Fruit fly (Drosophila melanogaster) whole organism, embryonic: ENCODE results near the gene ocn.
A peak's percentile ranks its signal among the peaks of the same experiment; 100 is the strongest.

Experiments used
- C15 ChIP-seq: fragments of 200-800 bp; sonication (Bioruptor generic); IDR thresholded peaks from 3 replicates; pipeline ENCODE4 v1.3.6; 2022; ENCODE audit warnings: missing biosample characterization, missing genetic modification characterization
- CG10366 ChIP-seq: fragments of 200-800 bp; sonication (Bioruptor generic); IDR thresholded peaks from 2 replicates; pipeline ENCODE4 v1.3.6; 2022; ENCODE audit warnings: missing biosample characterization, missing genetic modification characterization
- CG11093 ChIP-seq: fragments of 200-800 bp; sonication (Bioruptor generic); IDR thresholded peaks from 3 replicates; pipeline ENCODE4 v1.3.6; 2022; ENCODE audit warnings: missing biosample characterization, missing genetic modification characterization
- CG12104 ChIP-seq: fragments of 200-800 bp; sonication (Bioruptor generic); optimal IDR thresholded peaks from 3 replicates; lab custom pipeline; 2016; ENCODE audit warnings: missing biosample characterization, missing genetic modification characterization
- CG12236 ChIP-seq: fragments of 200-800 bp; sonication (Bioruptor generic); optimal IDR thresholded peaks from 2 replicates; lab custom pipeline; 2016; ENCODE audit warnings: missing biosample characterization, missing genetic modification characterization
- CG12942 ChIP-seq: fragments of 200-800 bp; sonication (Bioruptor generic); optimal IDR thresholded peaks from 3 replicates; lab custom pipeline; 2016; ENCODE audit warnings: missing biosample characterization, missing genetic modification characterization
- CG1602 ChIP-seq: fragments of 200-800 bp; sonication (Bioruptor generic); optimal IDR thresholded peaks from 3 replicates; lab custom pipeline; 2016; ENCODE audit warnings: missing biosample characterization, missing genetic modification characterization
- CG16813 ChIP-seq: fragments of 200-800 bp; sonication (Bioruptor generic); IDR thresholded peaks from 3 replicates; pipeline ENCODE4 v1.3.6; 2022; ENCODE audit warnings: missing biosample characterization, missing genetic modification characterization; ENCODE audit not compliant: partially characterized antibody
- CG17829 ChIP-seq: fragments of 200-800 bp; optimal IDR thresholded peaks from 2 replicates; lab custom pipeline; 2019; ENCODE audit warnings: missing biosample characterization, mild to moderate bottlenecking, missing genetic modification characterization, moderate library complexity
- CG18619 ChIP-seq: fragments of 200-800 bp; sonication (Bioruptor generic); optimal IDR thresholded peaks from 3 replicates; lab custom pipeline; 2017; ENCODE audit warnings: missing biosample characterization, mild to moderate bottlenecking, missing genetic modification characterization
- CG2199 ChIP-seq: fragments of 200-800 bp; sonication (Bioruptor generic); IDR thresholded peaks from 3 replicates; pipeline ENCODE4 v1.3.6; 2022; ENCODE audit warnings: missing biosample characterization, missing genetic modification characterization
- CG2889 ChIP-seq: fragments of 200-800 bp; sonication (Bioruptor generic); IDR thresholded peaks from 3 replicates; pipeline ENCODE4 v1.3.6; 2022; ENCODE audit warnings: missing biosample characterization, missing genetic modification characterization
- CG3065 ChIP-seq: fragments of 200-800 bp; sonication (Bioruptor generic); optimal IDR thresholded peaks from 2 replicates; lab custom pipeline; 2016; ENCODE audit warnings: missing biosample characterization, missing genetic modification characterization
- CG33557 ChIP-seq: fragments of 200-800 bp; sonication (Bioruptor generic); optimal IDR thresholded peaks from 2 replicates; lab custom pipeline; 2019; ENCODE audit warnings: missing biosample characterization, mild to moderate bottlenecking, missing genetic modification characterization, moderate library complexity
- CG3847 ChIP-seq: fragments of 200-800 bp; sonication (Bioruptor generic); IDR thresholded peaks from 2 replicates; pipeline ENCODE4 v1.3.6; 2022; ENCODE audit warnings: missing biosample characterization, missing genetic modification characterization
- CG42726 ChIP-seq: fragments of 200-800 bp; sonication (Bioruptor generic); IDR thresholded peaks from 2 replicates; pipeline ENCODE4 v1.3.6; 2022; ENCODE audit warnings: missing biosample characterization, missing genetic modification characterization; ENCODE audit not compliant: partially characterized antibody
- CG4424 ChIP-seq: fragments of 200-800 bp; sonication (Bioruptor generic); optimal IDR thresholded peaks from 3 replicates; lab custom pipeline; 2016; ENCODE audit warnings: missing biosample characterization, missing genetic modification characterization
- CG6272 ChIP-seq: fragments of 200-800 bp; sonication (Bioruptor generic); IDR thresholded peaks from 2 replicates; pipeline ENCODE4 v1.3.6; 2022; ENCODE audit warnings: missing biosample characterization, missing genetic modification characterization
- CG6765 ChIP-seq: fragments of 200-800 bp; sonication (Bioruptor generic); optimal IDR thresholded peaks from 3 replicates; lab custom pipeline; 2017; ENCODE audit warnings: missing biosample characterization, mild to moderate bottlenecking, missing genetic modification characterization
- CG6813 ChIP-seq: fragments of 200-800 bp; sonication (Bioruptor generic); optimal IDR thresholded peaks from 2 replicates; lab custom pipeline; 2017; ENCODE audit warnings: missing biosample characterization, missing genetic modification characterization, mild to moderate bottlenecking, moderate library complexity, missing genetic modification reagents
- Dbx ChIP-seq: fragments of 200-800 bp; sonication (Bioruptor generic); IDR thresholded peaks from 3 replicates; pipeline ENCODE4 v1.3.6; 2022; ENCODE audit warnings: missing biosample characterization, missing genetic modification characterization
- Dfd ChIP-seq, 2 experiments: fragments of >200 bp; optimal IDR thresholded peaks; 2 replicates each; lab custom pipeline; 2017; ENCODE audit warnings: missing biosample characterization in 2 of 2, missing genetic modification characterization in 2 of 2
- Dref ChIP-seq: fragments of 200-800 bp; sonication (Bioruptor generic); IDR thresholded peaks from 2 replicates; pipeline ENCODE4 v1.3.6; 2022; ENCODE audit warnings: missing biosample characterization, missing genetic modification characterization
- E2f2 ChIP-seq: fragments of 200-800 bp; sonication (Bioruptor generic); IDR thresholded peaks from 2 replicates; pipeline ENCODE4 v1.3.6; 2022; ENCODE audit warnings: missing biosample characterization, missing genetic modification characterization
- Mes4 ChIP-seq: fragments of 200-800 bp; sonication (Bioruptor generic); optimal IDR thresholded peaks from 2 replicates; lab custom pipeline; 2016; ENCODE audit warnings: missing biosample characterization, missing genetic modification characterization
- Neu2 ChIP-seq: fragments of 200-800 bp; sonication (Bioruptor generic); optimal IDR thresholded peaks from 3 replicates; lab custom pipeline; 2016; ENCODE audit warnings: missing biosample characterization, missing genetic modification characterization, borderline replicate concordance
- Opbp ChIP-seq: fragments of 200-800 bp; sonication (Bioruptor generic); IDR thresholded peaks from 3 replicates; pipeline ENCODE4 v1.3.6; 2022; ENCODE audit warnings: missing biosample characterization, missing genetic modification characterization; ENCODE audit not compliant: partially characterized antibody
- PHDP ChIP-seq: fragments of 200-800 bp; sonication (Bioruptor generic); optimal IDR thresholded peaks from 3 replicates; lab custom pipeline; 2018; ENCODE audit warnings: missing biosample characterization, mild to moderate bottlenecking, missing genetic modification characterization, moderate library complexity
- Rfx ChIP-seq: fragments of 200-800 bp; sonication (Bioruptor generic); IDR thresholded peaks from 2 replicates; pipeline ENCODE4 v1.3.6; 2022; ENCODE audit warnings: missing biosample characterization, missing genetic modification characterization
- Scr ChIP-seq: fragments of 200-800 bp; sonication (Bioruptor generic); IDR thresholded peaks from 2 replicates; pipeline ENCODE4 v1.3.6; 2022; ENCODE audit warnings: missing biosample characterization, missing genetic modification characterization; ENCODE audit not compliant: partially characterized antibody
- Sin3A ChIP-seq: fragments of >200 bp; optimal IDR thresholded peaks from 2 replicates; lab custom pipeline; 2018
- Spps ChIP-seq: fragments of 200-800 bp; sonication (Bioruptor generic); optimal IDR thresholded peaks from 2 replicates; lab custom pipeline; 2018; ENCODE audit warnings: missing biosample characterization, mild to moderate bottlenecking, missing genetic modification characterization
- Stat92E ChIP-seq, 3 experiments: fragments of >200 bp in 2 of 3; fragments of 200-800 bp in 1 of 3; sonication (Bioruptor generic) in 1 of 3; optimal IDR thresholded peaks; 2 replicates each; lab custom pipeline; 2017 to 2019; ENCODE audit warnings: missing biosample characterization in 3 of 3, missing genetic modification characterization in 3 of 3, mild to moderate bottlenecking in 1 of 3, moderate library complexity in 1 of 3
- abd-A ChIP-seq: fragments of 200-800 bp; sonication (Bioruptor generic); optimal IDR thresholded peaks from 3 replicates; lab custom pipeline; 2019; ENCODE audit warnings: missing biosample characterization, mild to moderate bottlenecking, missing genetic modification characterization, moderate library complexity
- ap ChIP-seq: fragments of 200-800 bp; sonication (Bioruptor generic); IDR thresholded peaks from 2 replicates; pipeline ENCODE4 v1.3.6; 2022; ENCODE audit warnings: missing biosample characterization, missing genetic modification characterization
- cg ChIP-seq: fragments of 200-800 bp; sonication (Bioruptor generic); optimal IDR thresholded peaks from 3 replicates; lab custom pipeline; 2019; ENCODE audit warnings: missing biosample characterization, mild to moderate bottlenecking, missing genetic modification characterization, moderate library complexity
- ci ChIP-seq: fragments of 200-800 bp; sonication (Bioruptor generic); IDR thresholded peaks from 3 replicates; pipeline ENCODE4 v1.3.6; 2022; ENCODE audit warnings: missing biosample characterization, missing genetic modification characterization
- crc ChIP-seq: fragments of 200-800 bp; sonication (Bioruptor generic); optimal IDR thresholded peaks from 2 replicates; lab custom pipeline; 2016; ENCODE audit warnings: missing biosample characterization, missing genetic modification characterization
- esg ChIP-seq: fragments of 200-800 bp; sonication (Bioruptor generic); conservative IDR thresholded peaks from 2 replicates; pipeline ENCODE4 v1.3.6; 2022; ENCODE audit warnings: missing biosample characterization, missing genetic modification characterization
- eyg ChIP-seq: fragments of 200-800 bp; sonication (Bioruptor generic); optimal IDR thresholded peaks from 3 replicates; lab custom pipeline; 2016; ENCODE audit warnings: missing biosample characterization, missing genetic modification characterization
- fd3F ChIP-seq: fragments of 200-800 bp; sonication (Bioruptor generic); optimal IDR thresholded peaks from 2 replicates; lab custom pipeline; 2018; ENCODE audit warnings: missing biosample characterization, mild to moderate bottlenecking, missing genetic modification characterization, moderate library complexity
- gsb ChIP-seq: fragments of 200-800 bp; sonication (Bioruptor generic); IDR thresholded peaks from 2 replicates; pipeline ENCODE4 v1.3.6; 2022; ENCODE audit warnings: missing biosample characterization, missing genetic modification characterization
- gsb-n ChIP-seq: fragments of 200-800 bp; sonication (Bioruptor generic); optimal IDR thresholded peaks from 3 replicates; lab custom pipeline; 2018; ENCODE audit warnings: missing biosample characterization, mild to moderate bottlenecking, missing genetic modification characterization
- her ChIP-seq: fragments of 200-800 bp; sonication (Bioruptor generic); optimal IDR thresholded peaks from 2 replicates; lab custom pipeline; 2016; ENCODE audit warnings: missing biosample characterization, missing genetic modification characterization
- luna ChIP-seq: fragments of 200-800 bp; sonication (Bioruptor generic); optimal IDR thresholded peaks from 2 replicates; lab custom pipeline; 2016; ENCODE audit warnings: missing biosample characterization, missing genetic modification characterization
- mirr ChIP-seq: fragments of 200-800 bp; sonication (Bioruptor generic); optimal IDR thresholded peaks from 3 replicates; lab custom pipeline; 2018; ENCODE audit warnings: missing biosample characterization, mild to moderate bottlenecking, missing genetic modification characterization
- trem ChIP-seq: fragments of 200-800 bp; optimal IDR thresholded peaks from 3 replicates; lab custom pipeline; 2019; ENCODE audit warnings: missing biosample characterization, mild to moderate bottlenecking, missing genetic modification characterization, moderate library complexity
- zen ChIP-seq: fragments of 200-800 bp; sonication (Bioruptor generic); optimal IDR thresholded peaks from 3 replicates; lab custom pipeline; 2018; ENCODE audit warnings: missing biosample characterization, mild to moderate bottlenecking, missing genetic modification characterization, moderate library complexity
- zf30C ChIP-seq: fragments of 200-800 bp; sonication (Bioruptor generic); optimal IDR thresholded peaks from 3 replicates; lab custom pipeline; 2018; ENCODE audit warnings: missing biosample characterization, mild to moderate bottlenecking, missing genetic modification characterization

Gene ocn

dm6 chr3R:30046029-30047001, 8.8 kb upstream of the ocn start, which contains the start of the genes RpL32 and CG7943:
TSS of gene RpL32 (minus strand) at chr3R:30046161.
TSS of gene CG7943 (plus strand) at chr3R:30046470.
- TF ChIP-seq E2f2 (peak; percentile 91), abd-A (no peak), Rfx (peak; percentile 98), CG2199 (GFP tag; lab: Robert Waterston, UW) (peak; percentile 79; the same call in 2 of the 3 replicates), CG3065 (peak; percentile 74), gsb-n (tag; lab: Kevin White, UChicago) (peak; percentile 76), Dbx (GFP tag; lab: Robert Waterston, UW) (peak; percentile 98), CG33557 (GFP tag; lab: Kevin White, UChicago) (peak; percentile 70), gsb (GFP tag; lab: Robert Waterston, UW) (peak; percentile 92), CG10366 (GFP tag; lab: Robert Waterston, UW) (peak; percentile 93), esg (peak; percentile 95), CG4424 (peak; percentile 95), cg (GFP tag; lab: Kevin White, UChicago) (no peak), CG12104 (GFP tag; lab: Kevin White, UChicago) (peak; percentile 92), Spps (tag; lab: Kevin White, UChicago) (peak; percentile 77), Scr (GFP tag; lab: Robert Waterston, UW) (peak; percentile 100), CG1602 (GFP tag; lab: Kevin White, UChicago) (peak; percentile 82), CG42726 (GFP tag; lab: Robert Waterston, UW) (peak; percentile 100), eyg (GFP tag; lab: Kevin White, UChicago) (peak; percentile 96), luna (GFP tag; lab: Kevin White, UChicago) (peak; percentile 96), CG17829 (tag; lab: Kevin White, UChicago) (peak; percentile 93), zf30C (GFP tag; lab: Kevin White, UChicago) (no peak), CG11093 (GFP tag; lab: Robert Waterston, UW) (peak; percentile 87), Neu2 (peak; percentile 86), fd3F (GFP tag; lab: Kevin White, UChicago) (peak; percentile 85), CG12236 (GFP tag; lab: Kevin White, UChicago) (peak; percentile 87), Opbp (GFP tag; lab: Robert Waterston, UW) (peak; percentile 100), Stat92E (GFP tag; optimal IDR thresholded peaks at IDR 0.05; lab: Kevin White, UChicago) (no peak), her (GFP tag; lab: Kevin White, UChicago) (peak; percentile 94), crc (GFP tag; lab: Kevin White, UChicago) (peak; percentile 95), ci (GFP tag; lab: Robert Waterston, UW) (peak; percentile 97), PHDP (tag; lab: Kevin White, UChicago) (peak; percentile 91), ap (GFP tag; lab: Robert Waterston, UW) (peak; percentile 92), CG12942 (GFP tag; lab: Kevin White, UChicago) (peak; percentile 78), CG2889 (GFP tag; lab: Robert Waterston, UW) (peak; percentile 88), Dref (GFP tag; lab: Robert Waterston, UW) (peak; percentile 89), mirr (GFP tag; lab: Kevin White, UChicago) (peak; percentile 95), CG16813 (GFP tag; lab: Robert Waterston, UW) (peak; percentile 100), C15 (peak; percentile 94), zen (tag; lab: Kevin White, UChicago) (peak; percentile 91), Mes4 (GFP tag; lab: Kevin White, UChicago) (peak; percentile 96), Sin3A (peak; percentile 98), CG6813 (GFP tag; lab: Kevin White, UChicago) (peak; percentile 93), CG3847 (GFP tag; lab: Robert Waterston, UW) (peak; percentile 95), trem (tag; lab: Kevin White, UChicago) (peak; percentile 93), CG18619 (GFP tag; lab: Kevin White, UChicago) (peak; percentile 94), Dfd (GFP tag; optimal IDR thresholded peaks at IDR 0.05; lab: Kevin White, UChicago) (no peak), CG6765 (GFP tag; lab: Kevin White, UChicago) (peak; percentile 95), CG6272 (GFP tag; lab: Robert Waterston, UW) (peak; percentile 95)
